Fruit fly (Drosophila melanogaster) whole organism, embryonic: Measurements from ENCODE around the gene tank.

Experiments used
- ATbp ChIP-seq: fragments of 200-800 bp; sonication (Bioruptor generic); optimal IDR thresholded peaks from 2 replicates; lab custom pipeline; 2017; ENCODE audit warnings: missing biosample characterization, mild to moderate bottlenecking, missing genetic modification characterization, missing genetic modification reagents
- Atf-2 ChIP-seq: fragments of 200-800 bp; sonication (Bioruptor generic); optimal IDR thresholded peaks from 2 replicates; lab custom pipeline; 2016; ENCODE audit warnings: missing biosample characterization, missing genetic modification characterization
- CG10431 ChIP-seq: fragments of 200-800 bp; sonication (Bioruptor generic); optimal IDR thresholded peaks from 3 replicates; lab custom pipeline; 2018; ENCODE audit warnings: missing biosample characterization, mild to moderate bottlenecking, missing genetic modification characterization
- CG11723 ChIP-seq: fragments of 200-800 bp; sonication (Bioruptor generic); optimal IDR thresholded peaks from 2 replicates; lab custom pipeline; 2017; ENCODE audit warnings: missing biosample characterization, mild to moderate bottlenecking, missing genetic modification characterization
- CG12299 ChIP-seq: fragments of 200-800 bp; sonication (Bioruptor generic); optimal IDR thresholded peaks from 2 replicates; lab custom pipeline; 2018; ENCODE audit warnings: missing biosample characterization, mild to moderate bottlenecking, missing genetic modification characterization
- CG1233 ChIP-seq: fragments of 200-800 bp; sonication (Bioruptor generic); optimal IDR thresholded peaks from 4 replicates; lab custom pipeline; 2018; ENCODE audit warnings: missing biosample characterization, mild to moderate bottlenecking, missing genetic modification characterization
- CG14710 ChIP-seq: fragments of 200-800 bp; sonication (Bioruptor generic); optimal IDR thresholded peaks from 3 replicates; lab custom pipeline; 2019; ENCODE audit warnings: missing biosample characterization, mild to moderate bottlenecking, missing genetic modification characterization, moderate library complexity
- CG15073 ChIP-seq: fragments of 200-800 bp; sonication (Bioruptor generic); optimal IDR thresholded peaks from 2 replicates; lab custom pipeline; 2016; ENCODE audit warnings: missing biosample characterization, missing genetic modification characterization
- CG15514 ChIP-seq: fragments of 200-800 bp; sonication (Bioruptor generic); optimal IDR thresholded peaks from 3 replicates; lab custom pipeline; 2017; ENCODE audit warnings: missing biosample characterization, missing genetic modification characterization, mild to moderate bottlenecking, moderate library complexity, missing genetic modification reagents
- CG15696 ChIP-seq: fragments of 200-800 bp; sonication (Bioruptor generic); optimal IDR thresholded peaks from 2 replicates; lab custom pipeline; 2019; ENCODE audit warnings: missing biosample characterization, mild to moderate bottlenecking, missing genetic modification characterization, moderate library complexity
- CG17829 ChIP-seq: fragments of 200-800 bp; optimal IDR thresholded peaks from 2 replicates; lab custom pipeline; 2019; ENCODE audit warnings: missing biosample characterization, mild to moderate bottlenecking, missing genetic modification characterization, moderate library complexity
- CG2875 ChIP-seq: fragments of 200-800 bp; sonication (Bioruptor generic); optimal IDR thresholded peaks from 2 replicates; lab custom pipeline; 2017; ENCODE audit warnings: missing biosample characterization, mild to moderate bottlenecking, missing genetic modification characterization, missing genetic modification reagents
- CG32772 ChIP-seq: fragments of 200-800 bp; sonication (Bioruptor generic); IDR thresholded peaks from 2 replicates; pipeline ENCODE4 v1.3.6; 2022; ENCODE audit warnings: missing biosample characterization, missing genetic modification characterization
- CG3407 ChIP-seq: fragments of 200-800 bp; sonication (Bioruptor generic); optimal IDR thresholded peaks from 2 replicates; lab custom pipeline; 2018; ENCODE audit warnings: missing biosample characterization, mild to moderate bottlenecking, missing genetic modification characterization
- CG8388 ChIP-seq: fragments of 200-800 bp; sonication (Bioruptor generic); optimal IDR thresholded peaks from 2 replicates; lab custom pipeline; 2019; ENCODE audit warnings: missing biosample characterization, mild to moderate bottlenecking, missing genetic modification characterization, moderate library complexity
- CTCF ChIP-seq: fragments of 200-800 bp; sonication (Bioruptor generic); optimal IDR thresholded peaks from 2 replicates; lab custom pipeline; 2017; ENCODE audit warnings: missing biosample characterization, mild to moderate bottlenecking, missing genetic modification characterization, moderate library complexity
- D ChIP-seq, 2 experiments: fragments of 200-800 bp in 1 of 2; fragments of >200 bp in 1 of 2; sonication (Bioruptor generic) in 1 of 2; optimal IDR thresholded peaks; 2 replicates in 1 of 2; 3 replicates in 1 of 2; lab custom pipeline; 2017; ENCODE audit warnings: mild to moderate bottlenecking in 1 of 2, missing biosample characterization in 1 of 2, missing genetic modification characterization in 1 of 2, missing genetic modification reagents in 1 of 2
- Elba2 ChIP-seq: fragments of 200-800 bp; sonication (Bioruptor generic); optimal IDR thresholded peaks from 3 replicates; lab custom pipeline; 2016; ENCODE audit warnings: missing biosample characterization, missing genetic modification characterization
- Ets65A ChIP-seq: fragments of 200-800 bp; sonication (Bioruptor generic); peaks from one replicate; lab custom pipeline; 2016; ENCODE audit warnings: missing biosample characterization, missing genetic modification characterization
- Fer3 ChIP-seq: fragments of 200-800 bp; sonication (Bioruptor generic); optimal IDR thresholded peaks from 2 replicates; lab custom pipeline; 2018; ENCODE audit warnings: missing biosample characterization, mild to moderate bottlenecking, missing genetic modification characterization, moderate library complexity
- H2.0 ChIP-seq: fragments of 200-800 bp; sonication (Bioruptor generic); IDR thresholded peaks from 2 replicates; pipeline ENCODE4 v1.3.6; 2022; ENCODE audit warnings: missing biosample characterization, missing genetic modification characterization
- HLH3B ChIP-seq: fragments of 200-800 bp; sonication (Bioruptor generic); IDR thresholded peaks from 2 replicates; pipeline ENCODE4 v1.3.6; 2022; ENCODE audit warnings: missing biosample characterization, missing genetic modification characterization
- Hr78 ChIP-seq, 2 experiments: fragments of 200-800 bp in 1 of 2; fragments of >200 bp in 1 of 2; sonication (Bioruptor generic) in 1 of 2; optimal IDR thresholded peaks; 2 replicates each; lab custom pipeline; 2017 to 2019; ENCODE audit warnings: missing biosample characterization in 2 of 2, missing genetic modification characterization in 2 of 2, mild to moderate bottlenecking in 1 of 2, moderate library complexity in 1 of 2
- MTF-1 ChIP-seq: fragments of 200-800 bp; sonication (Bioruptor generic); optimal IDR thresholded peaks from 2 replicates; lab custom pipeline; 2018; ENCODE audit warnings: missing biosample characterization, mild to moderate bottlenecking, missing genetic modification characterization, borderline replicate concordance
- Mes4 ChIP-seq: fragments of 200-800 bp; sonication (Bioruptor generic); optimal IDR thresholded peaks from 2 replicates; lab custom pipeline; 2016; ENCODE audit warnings: missing biosample characterization, missing genetic modification characterization
- Opbp ChIP-seq: fragments of 200-800 bp; sonication (Bioruptor generic); IDR thresholded peaks from 3 replicates; pipeline ENCODE4 v1.3.6; 2022; ENCODE audit warnings: missing biosample characterization, missing genetic modification characterization; ENCODE audit not compliant: partially characterized antibody
- PHDP ChIP-seq: fragments of 200-800 bp; sonication (Bioruptor generic); optimal IDR thresholded peaks from 3 replicates; lab custom pipeline; 2018; ENCODE audit warnings: missing biosample characterization, mild to moderate bottlenecking, missing genetic modification characterization, moderate library complexity
- Rfx ChIP-seq: fragments of 200-800 bp; sonication (Bioruptor generic); IDR thresholded peaks from 2 replicates; pipeline ENCODE4 v1.3.6; 2022; ENCODE audit warnings: missing biosample characterization, missing genetic modification characterization
- Sox100B ChIP-seq: fragments of 200-800 bp; sonication (Bioruptor generic); optimal IDR thresholded peaks from 3 replicates; lab custom pipeline; 2018; ENCODE audit warnings: missing biosample characterization, mild to moderate bottlenecking, missing genetic modification characterization
- Tbp ChIP-seq: fragments of >200 bp; optimal IDR thresholded peaks from 2 replicates; lab custom pipeline; 2018; ENCODE audit warnings: missing biosample characterization, missing genetic modification characterization
- al ChIP-seq: fragments of 200-800 bp; sonication (Bioruptor generic); IDR thresholded peaks from 2 replicates; pipeline ENCODE4 v1.3.6; 2022; ENCODE audit warnings: missing biosample characterization, missing genetic modification characterization
- bab2 ChIP-seq: fragments of 200-800 bp; sonication (Bioruptor generic); optimal IDR thresholded peaks from 2 replicates; lab custom pipeline; 2016; ENCODE audit warnings: missing biosample characterization, missing genetic modification characterization
- btn ChIP-seq: fragments of 200-800 bp; sonication (Bioruptor generic); optimal IDR thresholded peaks from 2 replicates; lab custom pipeline; 2016; ENCODE audit warnings: missing biosample characterization, missing genetic modification characterization
- dysf ChIP-seq: fragments of 200-800 bp; sonication (Bioruptor generic); IDR thresholded peaks from 3 replicates; pipeline ENCODE4 v1.3.6; 2022; ENCODE audit warnings: missing biosample characterization, missing genetic modification characterization
- fd64A ChIP-seq: fragments of 200-800 bp; sonication (Bioruptor generic); optimal IDR thresholded peaks from 3 replicates; lab custom pipeline; 2018; ENCODE audit warnings: missing biosample characterization, mild to moderate bottlenecking, missing genetic modification characterization
- grn ChIP-seq: fragments of 200-800 bp; sonication (Bioruptor generic); optimal IDR thresholded peaks from 3 replicates; lab custom pipeline; 2017; ENCODE audit warnings: missing biosample characterization, missing genetic modification characterization
- hkb ChIP-seq, 2 experiments: fragments of 200-800 bp in 1 of 2; fragments of >200 bp in 1 of 2; sonication (Bioruptor generic) in 1 of 2; IDR thresholded peaks in 1 of 2; optimal IDR thresholded peaks in 1 of 2; 2 replicates each; pipeline versions ENCODE4 v1.3.6 to Lab custom; 2017 to 2022; ENCODE audit warnings: missing biosample characterization in 1 of 2, missing genetic modification characterization in 1 of 2
- jigr1 ChIP-seq: fragments of 200-800 bp; sonication (Bioruptor generic); IDR thresholded peaks from 3 replicates; pipeline ENCODE4 v1.3.6; 2022; ENCODE audit warnings: missing biosample characterization, missing genetic modification characterization
- klu ChIP-seq: fragments of 200-800 bp; sonication (Bioruptor generic); IDR thresholded peaks from 2 replicates; pipeline ENCODE4 v1.3.6; 2022; ENCODE audit warnings: missing biosample characterization, missing genetic modification characterization
- maf-S ChIP-seq: fragments of 200-800 bp; sonication (Bioruptor generic); optimal IDR thresholded peaks from 2 replicates; lab custom pipeline; 2016; ENCODE audit warnings: missing biosample characterization, missing genetic modification characterization
- mam ChIP-seq: fragments of 200-800 bp; sonication (Bioruptor generic); optimal IDR thresholded peaks from 3 replicates; lab custom pipeline; 2016; ENCODE audit warnings: missing biosample characterization, missing genetic modification characterization
- pfk ChIP-seq: fragments of 200-800 bp; sonication (Bioruptor generic); optimal IDR thresholded peaks from 2 replicates; lab custom pipeline; 2018; ENCODE audit warnings: missing biosample characterization, mild to moderate bottlenecking, missing genetic modification characterization, moderate library complexity
- ranshi ChIP-seq: fragments of 200-800 bp; sonication (Bioruptor generic); IDR thresholded peaks from 2 replicates; pipeline ENCODE4 v1.3.6; 2022; ENCODE audit warnings: missing biosample characterization, missing genetic modification characterization
- sens-2 ChIP-seq: fragments of 200-800 bp; sonication (Bioruptor generic); IDR thresholded peaks from 2 replicates; pipeline ENCODE4 v1.3.6; 2022; ENCODE audit warnings: missing biosample characterization, missing genetic modification characterization
- tin ChIP-seq: fragments of 200-800 bp; sonication (Bioruptor generic); optimal IDR thresholded peaks from 3 replicates; lab custom pipeline; 2016; ENCODE audit warnings: missing biosample characterization, missing genetic modification characterization
- tna ChIP-seq: fragments of 200-800 bp; sonication (Bioruptor generic); IDR thresholded peaks from 2 replicates; pipeline ENCODE4 v1.3.6; 2022; ENCODE audit warnings: missing biosample characterization, missing genetic modification characterization; ENCODE audit not compliant: partially characterized antibody
- unpg ChIP-seq: fragments of 200-800 bp; sonication (Bioruptor generic); optimal IDR thresholded peaks from 3 replicates; lab custom pipeline; 2018; ENCODE audit warnings: missing biosample characterization, mild to moderate bottlenecking, missing genetic modification characterization, moderate library complexity
- zf30C ChIP-seq: fragments of 200-800 bp; sonication (Bioruptor generic); optimal IDR thresholded peaks from 3 replicates; lab custom pipeline; 2018; ENCODE audit warnings: missing biosample characterization, mild to moderate bottlenecking, missing genetic modification characterization

Gene tank

DNA sequence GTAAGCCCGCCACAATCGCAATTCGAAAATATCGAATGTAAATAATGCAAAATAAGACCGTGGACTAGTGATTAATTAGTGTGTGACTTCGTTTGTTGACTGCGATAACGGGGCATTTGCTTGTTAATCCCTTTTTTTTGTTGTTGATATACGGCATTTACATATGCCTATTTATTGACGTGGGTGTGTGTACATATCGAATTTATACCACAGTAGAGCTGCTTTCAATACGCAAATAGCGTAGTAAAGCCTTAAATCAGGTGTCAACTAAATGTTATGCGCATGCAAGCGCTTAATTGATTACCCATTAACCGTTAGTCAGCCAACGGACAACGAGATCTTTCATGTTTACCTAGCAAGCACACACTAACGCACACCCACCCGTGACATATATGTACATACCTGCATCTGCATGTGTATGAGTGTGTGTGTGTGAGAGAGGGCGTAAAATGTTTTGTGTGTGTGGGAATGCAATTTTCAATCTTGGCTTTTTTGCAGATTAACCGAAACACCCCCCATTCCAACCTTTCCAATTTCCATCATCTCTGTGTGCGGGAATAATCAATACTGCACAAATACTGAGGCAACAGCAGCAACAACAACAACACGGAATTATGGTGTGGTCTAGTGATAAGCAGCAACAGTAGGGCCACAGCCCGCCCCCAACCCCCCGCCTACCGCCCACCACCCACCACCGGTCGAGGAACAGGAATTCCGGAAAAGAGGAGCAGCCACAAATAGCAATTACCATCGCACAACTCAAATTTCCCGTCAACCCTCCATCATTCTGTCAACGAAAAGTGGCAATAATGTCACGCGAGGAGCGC lies 908 bp upstream of the tank start (continued):
- peak; percentile 19 for TF ChIP-seq PHDP (tag; lab: Kevin White, UChicago)
- TF ChIP-seq CTCF (GFP tag; lab: Kevin White, UChicago): no peak
- peak; percentile 60 for TF ChIP-seq ATbp (GFP tag; lab: Kevin White, UChicago)
- no peak for TF ChIP-seq grn (GFP tag; lab: Kevin White, UChicago)
- peak; percentile 10 for TF ChIP-seq maf-S (GFP tag; lab: Kevin White, UChicago)
- peak; percentile 34; the same call in 1 of the 2 replicates for TF ChIP-seq CG32772
- TF ChIP-seq H2.0 (GFP tag; lab: Robert Waterston, UW): no peak
- TF ChIP-seq MTF-1 (GFP tag; lab: Kevin White, UChicago): peak; percentile 54
- TF ChIP-seq bab2 (GFP tag; lab: Kevin White, UChicago): peak; percentile 43
- peak; percentile 42 for TF ChIP-seq CG14710 (tag; lab: Kevin White, UChicago)
- TF ChIP-seq HLH3B (GFP tag; lab: Robert Waterston, UW): peak; percentile 15; the same call in 1 of the 2 replicates
- no peak for TF ChIP-seq al
- TF ChIP-seq CG1233 (GFP tag; lab: Kevin White, UChicago): peak; percentile 78
- no peak for TF ChIP-seq Opbp
- TF ChIP-seq CG8388 (GFP tag; lab: Kevin White, UChicago): peak; percentile 33
- TF ChIP-seq D (optimal IDR thresholded peaks at IDR 0.05; lab: Kevin White, UChicago): no peak
- TF ChIP-seq D (GFP tag; optimal IDR thresholded peaks at IDR 0.05; lab: Kevin White, UChicago): peak; percentile 49
- peak; percentile 13 for TF ChIP-seq Atf-2
- TF ChIP-seq sens-2 (GFP tag; lab: Robert Waterston, UW): peak; percentile 36; the same call in 1 of the 2 replicates
- TF ChIP-seq klu (GFP tag; lab: Robert Waterston, UW): no peak
- TF ChIP-seq Elba2 (GFP tag; lab: Kevin White, UChicago): no peak
- TF ChIP-seq CG10431: peak; percentile 65
- TF ChIP-seq Hr78 (GFP tag; optimal IDR thresholded peaks at IDR 0.05; lab: Kevin White, UChicago): no peak
- TF ChIP-seq CG11723: peak; percentile 37
- peak; percentile 76 for TF ChIP-seq Sox100B (GFP tag; lab: Kevin White, UChicago)
- TF ChIP-seq dysf (GFP tag; lab: Robert Waterston, UW): no peak
- TF ChIP-seq Mes4 (GFP tag; lab: Kevin White, UChicago): peak; percentile 13
- TF ChIP-seq CG15514 (GFP tag; lab: Kevin White, UChicago): peak; percentile 13
- no peak for TF ChIP-seq tna (GFP tag; lab: Robert Waterston, UW)
- TF ChIP-seq CG15073 (GFP tag; lab: Kevin White, UChicago): no peak
- TF ChIP-seq Tbp: no peak
- peak; percentile 47 for TF ChIP-seq pfk (GFP tag; lab: Kevin White, UChicago)
- TF ChIP-seq fd64A (GFP tag; lab: Kevin White, UChicago): peak; percentile 92
- peak; percentile 45 for TF ChIP-seq Fer3
- TF ChIP-seq ranshi: no peak
- peak; percentile 53 for TF ChIP-seq CG12299 (tag; lab: Kevin White, UChicago)
- no peak; the same call in 1 of the 2 replicates for TF ChIP-seq Rfx (GFP tag; lab: Robert Waterston, UW)
- TF ChIP-seq tin (GFP tag; lab: Kevin White, UChicago): no peak
- no peak for TF ChIP-seq mam (GFP tag; lab: Kevin White, UChicago)
- TF ChIP-seq CG2875: peak; percentile 68
- TF ChIP-seq CG15696 (tag; lab: Kevin White, UChicago): peak; percentile 48
- peak; percentile 25 for TF ChIP-seq unpg (GFP tag; lab: Kevin White, UChicago)
- no peak for TF ChIP-seq jigr1 (GFP tag; lab: Robert Waterston, UW)
- peak; percentile 20 for TF ChIP-seq btn (GFP tag; lab: Kevin White, UChicago)
- peak; percentile 87 for TF ChIP-seq Ets65A (GFP tag; lab: Kevin White, UChicago)
- no peak for TF ChIP-seq zf30C (GFP tag; lab: Kevin White, UChicago)
- TF ChIP-seq CG17829 (tag; lab: Kevin White, UChicago): no peak
- peak; percentile 45 for TF ChIP-seq CG3407 (GFP tag; lab: Kevin White, UChicago)
- no peak for TF ChIP-seq hkb (optimal IDR thresholded peaks at IDR 0.05; lab: Kevin White, UChicago)
- TF ChIP-seq hkb (GFP tag; IDR thresholded peaks at IDR 0.05; lab: Robert Waterston, UW): 0 out of 2 replicates have a peak, but pooled peaks have one; percentile 47
